Fruit fly (Drosophila melanogaster) whole organism, embryonic: ENCODE measurements around the gene CG31288.

ENCODE experiments used
- Antp ChIP-seq: fragments of 200-800 bp; sonication (Bioruptor generic); optimal IDR thresholded peaks from 3 replicates; lab custom pipeline; 2016; ENCODE audit warnings: missing biosample characterization, missing genetic modification characterization
- Asciz ChIP-seq: fragments of 200-800 bp; sonication (Bioruptor generic); optimal IDR thresholded peaks from 2 replicates; lab custom pipeline; 2017; ENCODE audit warnings: missing biosample characterization, mild to moderate bottlenecking, missing genetic modification characterization, missing genetic modification reagents
- Awh ChIP-seq: fragments of 200-800 bp; sonication (Bioruptor generic); IDR thresholded peaks from 2 replicates; pipeline ENCODE4, ENCODE4 v1.3.6; 2022; ENCODE audit warnings: missing biosample characterization, missing genetic modification characterization
- CG11504 ChIP-seq: fragments of 200-800 bp; sonication (Bioruptor generic); optimal IDR thresholded peaks from 3 replicates; lab custom pipeline; 2019; ENCODE audit warnings: missing biosample characterization, mild to moderate bottlenecking, missing genetic modification characterization, moderate library complexity
- CG12104 ChIP-seq: fragments of 200-800 bp; sonication (Bioruptor generic); optimal IDR thresholded peaks from 3 replicates; lab custom pipeline; 2016; ENCODE audit warnings: missing biosample characterization, missing genetic modification characterization
- CG13296 ChIP-seq: fragments of 200-800 bp; sonication (Bioruptor generic); optimal IDR thresholded peaks from 3 replicates; lab custom pipeline; 2018; ENCODE audit warnings: missing biosample characterization, mild to moderate bottlenecking, missing genetic modification characterization
- CG13894 ChIP-seq: fragments of 200-800 bp; sonication (Bioruptor generic); optimal IDR thresholded peaks from 3 replicates; lab custom pipeline; 2018; ENCODE audit warnings: missing biosample characterization, mild to moderate bottlenecking, missing genetic modification characterization, moderate library complexity
- CG17186 ChIP-seq: fragments of 200-800 bp; sonication (Bioruptor generic); optimal IDR thresholded peaks from 3 replicates; lab custom pipeline; 2017; ENCODE audit warnings: missing biosample characterization, missing genetic modification reagents, missing genetic modification characterization
- CG1832 ChIP-seq: fragments of 200-800 bp; sonication (Bioruptor generic); optimal IDR thresholded peaks from 2 replicates; lab custom pipeline; 2017; ENCODE audit warnings: missing biosample characterization, mild to moderate bottlenecking, missing genetic modification characterization, inconsistent platforms
- CG31224 ChIP-seq: fragments of 200-800 bp; sonication (Bioruptor generic); IDR thresholded peaks from 2 replicates; pipeline ENCODE4 v1.3.6; 2022; ENCODE audit warnings: missing biosample characterization, missing genetic modification characterization
- CG33213 ChIP-seq: fragments of 200-800 bp; sonication (Bioruptor generic); optimal IDR thresholded peaks from 3 replicates; lab custom pipeline; 2016; ENCODE audit warnings: missing biosample characterization, missing genetic modification characterization
- CG4820 ChIP-seq: fragments of 200-800 bp; sonication (Bioruptor generic); optimal IDR thresholded peaks from 3 replicates; lab custom pipeline; 2016; ENCODE audit warnings: missing biosample characterization, missing genetic modification characterization
- CG5245 ChIP-seq: fragments of 200-800 bp; sonication (Bioruptor generic); optimal IDR thresholded peaks from 3 replicates; lab custom pipeline; 2016; ENCODE audit warnings: missing biosample characterization, missing genetic modification characterization
- CG5953 ChIP-seq: fragments of 200-800 bp; sonication (Bioruptor generic); IDR thresholded peaks from 2 replicates; pipeline ENCODE4 v1.3.6; 2022; ENCODE audit warnings: missing biosample characterization, missing genetic modification characterization
- CG7556 ChIP-seq: fragments of 200-800 bp; sonication (Bioruptor generic); optimal IDR thresholded peaks from 2 replicates; lab custom pipeline; 2017; ENCODE audit warnings: missing biosample characterization, mild to moderate bottlenecking, missing genetic modification characterization
- CG8359 ChIP-seq: fragments of 200-800 bp; sonication (Bioruptor generic); optimal IDR thresholded peaks from 2 replicates; lab custom pipeline; 2017; ENCODE audit warnings: missing biosample characterization, mild to moderate bottlenecking, missing genetic modification characterization, borderline replicate concordance
- CG9609 ChIP-seq: fragments of 200-800 bp; sonication (Bioruptor generic); optimal IDR thresholded peaks from 3 replicates; lab custom pipeline; 2016; ENCODE audit warnings: missing biosample characterization, missing genetic modification characterization
- CoRest ChIP-seq: fragments of 200-800 bp; sonication (Bioruptor generic); optimal IDR thresholded peaks from 3 replicates; lab custom pipeline; 2018; ENCODE audit warnings: missing biosample characterization, mild to moderate bottlenecking, missing genetic modification characterization, moderate library complexity
- D ChIP-seq, 2 experiments: fragments of 200-800 bp in 1 of 2; fragments of >200 bp in 1 of 2; sonication (Bioruptor generic) in 1 of 2; optimal IDR thresholded peaks; 2 replicates in 1 of 2; 3 replicates in 1 of 2; lab custom pipeline; 2017; ENCODE audit warnings: mild to moderate bottlenecking in 1 of 2, missing biosample characterization in 1 of 2, missing genetic modification characterization in 1 of 2, missing genetic modification reagents in 1 of 2
- Dad ChIP-seq: fragments of 200-800 bp; sonication (Bioruptor generic); optimal IDR thresholded peaks from 3 replicates; lab custom pipeline; 2016; ENCODE audit warnings: missing biosample characterization, missing genetic modification characterization
- Doc2 ChIP-seq: fragments of 200-800 bp; sonication (Bioruptor generic); IDR thresholded peaks from 2 replicates; pipeline ENCODE4 v1.3.6; 2022; ENCODE audit warnings: missing biosample characterization, missing genetic modification characterization
- Dref ChIP-seq: fragments of 200-800 bp; sonication (Bioruptor generic); IDR thresholded peaks from 2 replicates; pipeline ENCODE4 v1.3.6; 2022; ENCODE audit warnings: missing biosample characterization, missing genetic modification characterization
- Elba2 ChIP-seq: fragments of 200-800 bp; sonication (Bioruptor generic); optimal IDR thresholded peaks from 3 replicates; lab custom pipeline; 2016; ENCODE audit warnings: missing biosample characterization, missing genetic modification characterization
- HLH54F ChIP-seq: fragments of 200-800 bp; sonication (Bioruptor generic); optimal IDR thresholded peaks from 3 replicates; lab custom pipeline; 2016; ENCODE audit warnings: missing biosample characterization, missing genetic modification characterization
- Hr51 ChIP-seq, 2 experiments: fragments of 200-800 bp; sonication (Bioruptor generic); optimal IDR thresholded peaks; 2 replicates in 1 of 2; 3 replicates in 1 of 2; lab custom pipeline; 2016 to 2018; ENCODE audit warnings: missing biosample characterization in 2 of 2, missing genetic modification characterization in 2 of 2, mild to moderate bottlenecking in 1 of 2, moderate library complexity in 1 of 2
- MTF-1 ChIP-seq: fragments of 200-800 bp; sonication (Bioruptor generic); optimal IDR thresholded peaks from 2 replicates; lab custom pipeline; 2018; ENCODE audit warnings: missing biosample characterization, mild to moderate bottlenecking, missing genetic modification characterization, borderline replicate concordance
- Mes4 ChIP-seq: fragments of 200-800 bp; sonication (Bioruptor generic); optimal IDR thresholded peaks from 2 replicates; lab custom pipeline; 2016; ENCODE audit warnings: missing biosample characterization, missing genetic modification characterization
- Mrtf ChIP-seq: fragments of 200-800 bp; sonication (Bioruptor generic); IDR thresholded peaks from 3 replicates; pipeline ENCODE4 v1.3.6; 2022; ENCODE audit warnings: missing biosample characterization, missing genetic modification characterization
- NC2β ChIP-seq: fragments of 200-800 bp; sonication (Bioruptor generic); optimal IDR thresholded peaks from 2 replicates; lab custom pipeline; 2016; ENCODE audit warnings: missing biosample characterization, missing genetic modification characterization
- NfI ChIP-seq: fragments of 200-800 bp; sonication (Bioruptor generic); optimal IDR thresholded peaks from 3 replicates; lab custom pipeline; 2018; ENCODE audit warnings: missing biosample characterization, mild to moderate bottlenecking, missing genetic modification characterization, moderate library complexity
- Side ChIP-seq: fragments of 200-800 bp; sonication (Bioruptor generic); optimal IDR thresholded peaks from 2 replicates; lab custom pipeline; 2016; ENCODE audit warnings: missing biosample characterization, missing genetic modification characterization
- Xbp1 ChIP-seq: fragments of 200-800 bp; sonication (Bioruptor generic); optimal IDR thresholded peaks from 3 replicates; lab custom pipeline; 2016; ENCODE audit warnings: missing biosample characterization, mild to moderate bottlenecking, missing genetic modification characterization
- bigmax ChIP-seq: fragments of 200-800 bp; sonication (Bioruptor generic); optimal IDR thresholded peaks from 2 replicates; lab custom pipeline; 2018; ENCODE audit warnings: missing biosample characterization, mild to moderate bottlenecking, missing genetic modification characterization
- chinmo ChIP-seq: fragments of 200-800 bp; sonication (Bioruptor generic); IDR thresholded peaks from 4 replicates; pipeline ENCODE4 v1.3.6; 2022; ENCODE audit warnings: missing biosample characterization, missing genetic modification characterization; ENCODE audit not compliant: partially characterized antibody
- crp ChIP-seq, 2 experiments: fragments of 200-800 bp; sonication (Bioruptor generic); optimal IDR thresholded peaks; 2 replicates in 1 of 2; 3 replicates in 1 of 2; lab custom pipeline; 2017; ENCODE audit warnings: missing biosample characterization in 2 of 2, missing genetic modification characterization in 2 of 2, mild to moderate bottlenecking in 1 of 2, moderate library complexity in 1 of 2
- cwo ChIP-seq: fragments of 200-800 bp; sonication (Bioruptor generic); optimal IDR thresholded peaks from 3 replicates; lab custom pipeline; 2017; ENCODE audit warnings: missing biosample characterization, missing genetic modification characterization, mild to moderate bottlenecking, moderate library complexity, missing genetic modification reagents
- dimm ChIP-seq: fragments of 200-800 bp; sonication (Bioruptor generic); IDR thresholded peaks from 2 replicates; pipeline ENCODE4 v1.3.6; 2022; ENCODE audit warnings: missing biosample characterization, missing genetic modification characterization
- eyg ChIP-seq: fragments of 200-800 bp; sonication (Bioruptor generic); optimal IDR thresholded peaks from 3 replicates; lab custom pipeline; 2016; ENCODE audit warnings: missing biosample characterization, missing genetic modification characterization
- fru ChIP-seq: fragments of >200 bp; optimal IDR thresholded peaks from 2 replicates; lab custom pipeline; 2017
- her ChIP-seq: fragments of 200-800 bp; sonication (Bioruptor generic); optimal IDR thresholded peaks from 2 replicates; lab custom pipeline; 2016; ENCODE audit warnings: missing biosample characterization, missing genetic modification characterization
- kah ChIP-seq: fragments of 200-800 bp; sonication (Bioruptor generic); optimal IDR thresholded peaks from 2 replicates; lab custom pipeline; 2018; ENCODE audit warnings: missing biosample characterization, mild to moderate bottlenecking, missing genetic modification characterization
- kni ChIP-seq: fragments of 200-800 bp; sonication (Bioruptor generic); optimal IDR thresholded peaks from 3 replicates; lab custom pipeline; 2017; ENCODE audit warnings: mild to moderate bottlenecking, missing biosample characterization, missing genetic modification reagents, missing genetic modification characterization
- nerfin-1 ChIP-seq: fragments of 200-800 bp; sonication (Bioruptor generic); optimal IDR thresholded peaks from 3 replicates; lab custom pipeline; 2019; ENCODE audit warnings: missing biosample characterization, mild to moderate bottlenecking, missing genetic modification characterization, moderate library complexity
- odd ChIP-seq: fragments of 200-800 bp; sonication (Bioruptor generic); optimal IDR thresholded peaks from 2 replicates; lab custom pipeline; 2017; ENCODE audit warnings: missing biosample characterization, mild to moderate bottlenecking, missing genetic modification characterization
- pb ChIP-seq: fragments of 200-800 bp; sonication (Bioruptor generic); optimal IDR thresholded peaks from 3 replicates; lab custom pipeline; 2016; ENCODE audit warnings: missing biosample characterization, missing genetic modification characterization
- prd ChIP-seq, 3 experiments: fragments of >200 bp in 2 of 3; fragments of 200-800 bp in 1 of 3; sonication (Bioruptor generic) in 1 of 3; optimal IDR thresholded peaks in 2 of 3; IDR thresholded peaks in 1 of 3; 2 replicates in 2 of 3; 3 replicates in 1 of 3; pipeline versions ENCODE4 v1.3.6 to Lab custom; 2017 to 2022; ENCODE audit warnings: missing biosample characterization in 1 of 3, missing genetic modification characterization in 1 of 3
- row ChIP-seq: fragments of 200-800 bp; sonication (Bioruptor generic); IDR thresholded peaks from 3 replicates; pipeline ENCODE4 v1.3.6; 2022; ENCODE audit warnings: missing biosample characterization, missing genetic modification characterization
- unc-4 ChIP-seq: fragments of 200-800 bp; sonication (Bioruptor generic); IDR thresholded peaks from 2 replicates; pipeline ENCODE4 v1.3.6; 2022; ENCODE audit warnings: missing biosample characterization, missing genetic modification characterization; ENCODE audit not compliant: partially characterized antibody

The CG31288 gene

DNA sequence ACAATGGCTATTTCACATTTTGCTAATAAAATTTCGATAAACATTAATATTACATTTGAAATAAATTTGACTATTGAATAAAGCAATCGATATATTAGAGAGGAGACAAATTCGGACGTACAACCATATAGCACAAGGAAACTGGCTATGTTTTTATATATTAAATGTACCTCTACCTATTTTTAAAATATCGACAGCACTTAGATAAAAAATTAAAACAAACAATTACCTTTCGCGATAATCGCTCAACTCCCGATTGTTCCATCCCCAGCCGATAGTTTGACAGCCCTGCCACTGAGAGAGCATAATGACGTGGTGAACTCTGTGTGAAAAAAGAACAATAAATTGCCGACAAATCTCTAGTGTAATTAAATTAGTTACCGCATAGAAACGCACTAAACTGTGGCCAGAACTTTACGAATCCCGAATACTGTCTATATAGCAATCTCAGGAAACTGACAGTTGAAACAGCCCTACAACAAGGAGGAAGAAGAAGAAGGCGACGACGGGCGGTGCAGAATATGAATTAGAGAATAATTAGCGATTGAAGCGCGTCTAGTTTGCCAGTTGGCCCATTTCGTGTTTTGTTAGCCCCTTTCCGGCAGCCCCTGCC, 40.6 kb downstream of the CG31288 start, which contains the start of gene CG11857 (continued):
- TF ChIP-seq kni (GFP tag; lab: Kevin White, UChicago) = peak; percentile 88
- TF ChIP-seq odd (GFP tag; lab: Kevin White, UChicago) = peak; percentile 89
- peak; percentile 90 for TF ChIP-seq cwo (GFP tag; lab: Kevin White, UChicago)
- TF ChIP-seq NC2β = peak; percentile 96
- peak; percentile 96 to 99 for TF ChIP-seq Hr51 (GFP tag; optimal IDR thresholded peaks at IDR 0.05; lab: Kevin White, UChicago)
- TF ChIP-seq HLH54F (GFP tag; lab: Kevin White, UChicago) = peak; percentile 98
- peak; percentile 99 for TF ChIP-seq unc-4 (GFP tag; lab: Robert Waterston, UW)
- peak; percentile 97 for TF ChIP-seq Dad (GFP tag; lab: Kevin White, UChicago)
- peak; percentile 92 for TF ChIP-seq Asciz (GFP tag; lab: Kevin White, UChicago)
- peak; percentile 97 for TF ChIP-seq Awh (GFP tag; lab: Robert Waterston, UW)
- peak in 1 of 2 experiments; percentile 72 for TF ChIP-seq crp (GFP tag; optimal IDR thresholded peaks at IDR 0.05; lab: Kevin White, UChicago)
- TF ChIP-seq eyg (GFP tag; lab: Kevin White, UChicago) = peak; percentile 94
- TF ChIP-seq CG5245 (GFP tag; lab: Kevin White, UChicago) = peak; percentile 98
- TF ChIP-seq fru (lab: Kevin White, UChicago) = no peak
- TF ChIP-seq CG8359 (GFP tag; lab: Kevin White, UChicago) = peak; percentile 87
- peak; percentile 81 for TF ChIP-seq Dref (GFP tag; lab: Robert Waterston, UW)
- TF ChIP-seq CG7556 = peak; percentile 96
- TF ChIP-seq CG17186 (GFP tag; lab: Kevin White, UChicago) = peak; percentile 94
- peak; percentile 95 for TF ChIP-seq CG11504 (tag; lab: Kevin White, UChicago)
- peak; percentile 97 for TF ChIP-seq Antp (GFP tag; lab: Kevin White, UChicago)
- TF ChIP-seq CG13894 (tag; lab: Kevin White, UChicago) = peak; percentile 97
- peak; percentile 60 for TF ChIP-seq bigmax (GFP tag; lab: Kevin White, UChicago)
- peak; percentile 100 for TF ChIP-seq row (GFP tag; lab: Robert Waterston, UW)
- peak; percentile 93 for TF ChIP-seq CG13296 (GFP tag; lab: Kevin White, UChicago)
- peak; percentile 97 for TF ChIP-seq CG4820 (GFP tag; lab: Kevin White, UChicago)
- peak; percentile 97 for TF ChIP-seq dimm (GFP tag; lab: Robert Waterston, UW)
- TF ChIP-seq Elba2 (GFP tag; lab: Kevin White, UChicago) = peak; percentile 90
- peak; percentile 94 for TF ChIP-seq Mes4 (GFP tag; lab: Kevin White, UChicago)
- TF ChIP-seq CoRest (tag; lab: Kevin White, UChicago) = peak; percentile 99
- TF ChIP-seq CG5953 = peak; percentile 96
- peak; percentile 97 for TF ChIP-seq Doc2 (GFP tag; lab: Robert Waterston, UW)
- no peak for TF ChIP-seq CG1832 (GFP tag; lab: Kevin White, UChicago)
- TF ChIP-seq prd (optimal IDR thresholded peaks at IDR 0.05; lab: Kevin White, UChicago) = no peak
- TF ChIP-seq prd (GFP tag; IDR thresholded peaks at IDR 0.05; lab: Robert Waterston, UW) = peak; percentile 100
- peak; percentile 100 for TF ChIP-seq Xbp1
- peak; percentile 98 for TF ChIP-seq NfI
- no peak for TF ChIP-seq D (optimal IDR thresholded peaks at IDR 0.05; lab: Kevin White, UChicago)
- TF ChIP-seq D (GFP tag; optimal IDR thresholded peaks at IDR 0.05; lab: Kevin White, UChicago) = peak; percentile 96
- TF ChIP-seq CG9609 (GFP tag; lab: Kevin White, UChicago) = peak; percentile 98
- peak; percentile 95 for TF ChIP-seq nerfin-1
- TF ChIP-seq CG12104 = peak; percentile 97
- peak; percentile 97 for TF ChIP-seq CG33213 (GFP tag; lab: Kevin White, UChicago)
- TF ChIP-seq Side (GFP tag; lab: Kevin White, UChicago) = peak; percentile 95
- TF ChIP-seq chinmo (GFP tag; lab: Robert Waterston, UW) = peak; percentile 98
- peak; percentile 97 for TF ChIP-seq CG31224 (GFP tag; lab: Robert Waterston, UW)
- TF ChIP-seq her (GFP tag; lab: Kevin White, UChicago) = peak; percentile 92
- TF ChIP-seq kah (GFP tag; lab: Kevin White, UChicago) = peak; percentile 84
- peak; percentile 91 for TF ChIP-seq MTF-1 (GFP tag; lab: Kevin White, UChicago)
- TF ChIP-seq Mrtf (GFP tag; lab: Robert Waterston, UW) = peak; percentile 99
- TF ChIP-seq pb (GFP tag; lab: Kevin White, UChicago) = peak; percentile 92
